Worm (Caenorhabditis elegans) whole organism, young adult: ENCODE data around the gene F59B1.4.

Experiments
- B0261.1 ChIP-seq: sonication (generic microtip); optimal IDR thresholded peaks from 2 replicates; lab custom pipeline; 2016; ENCODE audit warnings: mild to moderate bottlenecking, missing genetic modification characterization, moderate library complexity, missing compliant biosample characterization
- C06A6.2 ChIP-seq: fragments of 200-800 bp; sonication (Bioruptor generic); conservative IDR thresholded peaks from 2 replicates; pipeline ENCODE4 v1.3.6; 2022; ENCODE audit warnings: missing genetic modification characterization, missing compliant biosample characterization
- F39B2.1 ChIP-seq: fragments of 200-800 bp; sonication (Bioruptor generic); IDR thresholded peaks from 2 replicates; pipeline ENCODE4 v1.3.6; 2022; ENCODE audit warnings: missing genetic modification reagents, missing genetic modification characterization, missing compliant biosample characterization
- F55B11.4 ChIP-seq: sonication (generic microtip); optimal IDR thresholded peaks from 2 replicates; lab custom pipeline; 2016; ENCODE audit warnings: missing compliant biosample characterization, missing genetic modification characterization, borderline replicate concordance; ENCODE audit not compliant: insufficient read depth
- K11D2.4 ChIP-seq: fragments of 200-800 bp; sonication (Bioruptor generic); IDR thresholded peaks from 2 replicates; pipeline ENCODE4 v1.3.6; 2022; ENCODE audit warnings: missing genetic modification reagents, missing genetic modification characterization, missing compliant biosample characterization
- T26A5.8 ChIP-seq: sonication (generic microtip); optimal IDR thresholded peaks from 2 replicates; lab custom pipeline; 2016; ENCODE audit warnings: missing genetic modification characterization, missing compliant biosample characterization
- Y56A3A.18 ChIP-seq: fragments of 200-800 bp; sonication (Bioruptor generic); IDR thresholded peaks from 2 replicates; pipeline ENCODE4 v1.3.6; 2022; ENCODE audit warnings: missing genetic modification reagents, missing genetic modification characterization, missing compliant biosample characterization
- Y67H2A.10 ChIP-seq: fragments of 200-800 bp; sonication (Bioruptor generic); conservative IDR thresholded peaks from 2 replicates; pipeline ENCODE4 v1.3.6; 2022; ENCODE audit warnings: missing genetic modification reagents, missing genetic modification characterization, missing compliant biosample characterization
- ZK185.1 ChIP-seq: sonication (generic microtip); optimal IDR thresholded peaks from 2 replicates; lab custom pipeline; 2016; ENCODE audit warnings: mild to moderate bottlenecking, missing genetic modification characterization, missing compliant biosample characterization; ENCODE audit not compliant: poor library complexity, severe bottlenecking
- akir-1 ChIP-seq: fragments of 200-800 bp; sonication (Bioruptor generic); optimal IDR thresholded peaks from 2 replicates; lab custom pipeline; 2018; ENCODE audit warnings: mild to moderate bottlenecking, missing genetic modification characterization, moderate library complexity, missing compliant biosample characterization
- aptf-2 ChIP-seq: fragments of 200-800 bp; sonication (Bioruptor generic); conservative IDR thresholded peaks from 2 replicates; pipeline ENCODE4 v1.3.6; 2022; ENCODE audit warnings: missing genetic modification reagents, missing genetic modification characterization, missing compliant biosample characterization
- aptf-3 ChIP-seq: fragments of 200-800 bp; sonication (Bioruptor generic); IDR thresholded peaks from 2 replicates; pipeline ENCODE4 v1.3.6; 2022; ENCODE audit warnings: missing genetic modification characterization, missing compliant biosample characterization
- bed-2 ChIP-seq: fragments of 200-800 bp; sonication (Bioruptor generic); IDR thresholded peaks from 2 replicates; pipeline ENCODE4 v1.3.6; 2022; ENCODE audit warnings: missing genetic modification reagents, missing genetic modification characterization, missing compliant biosample characterization
- ccch-3 ChIP-seq: fragments of 200-800 bp; sonication (Bioruptor generic); optimal IDR thresholded peaks from 2 replicates; lab custom pipeline; 2018; ENCODE audit warnings: mild to moderate bottlenecking, missing genetic modification characterization, missing compliant biosample characterization
- ceh-40 ChIP-seq: fragments of 200-800 bp; sonication (Bioruptor generic); IDR thresholded peaks from 2 replicates; pipeline ENCODE4 v1.3.6; 2022; ENCODE audit warnings: missing genetic modification characterization, missing compliant biosample characterization
- dox-1 ChIP-seq: fragments of 200-800 bp; sonication (Bioruptor generic); IDR thresholded peaks from 2 replicates; pipeline ENCODE4 v1.3.6; 2022; ENCODE audit warnings: missing genetic modification reagents, missing genetic modification characterization, missing compliant biosample characterization
- efl-1 ChIP-seq: fragments of 150-350 bp; optimal IDR thresholded peaks from 2 replicates; lab custom pipeline; 2014; ENCODE audit warnings: missing biosample characterization, missing genetic modification reagents, missing genetic modification characterization
- egrh-3 ChIP-seq: fragments of 200-800 bp; sonication (Bioruptor generic); IDR thresholded peaks from 2 replicates; pipeline ENCODE4 v1.3.6; 2022; ENCODE audit warnings: missing genetic modification reagents, missing genetic modification characterization, missing compliant biosample characterization
- ekl-4 ChIP-seq: fragments of 200-800 bp; sonication (Bioruptor generic); IDR thresholded peaks from 2 replicates; pipeline ENCODE4 v1.3.6; 2022; ENCODE audit warnings: missing genetic modification reagents, missing genetic modification characterization, missing compliant biosample characterization
- fkh-3 ChIP-seq: sonication (generic microtip); optimal IDR thresholded peaks from 2 replicates; lab custom pipeline; 2016; ENCODE audit warnings: mild to moderate bottlenecking, missing genetic modification characterization, missing compliant biosample characterization
- him-1 ChIP-seq: sonication (generic microtip); optimal IDR thresholded peaks from 2 replicates; lab custom pipeline; 2016; ENCODE audit warnings: missing genotype, missing genetic modification reagents, missing genetic modification characterization, missing compliant biosample characterization
- hlh-26 ChIP-seq: fragments of 200-800 bp; sonication (Bioruptor generic); conservative IDR thresholded peaks from 2 replicates; pipeline ENCODE4 v1.3.6; 2022; ENCODE audit warnings: missing genetic modification reagents, missing genetic modification characterization, missing compliant biosample characterization
- hmg-20 ChIP-seq: fragments of 200-800 bp; sonication (Bioruptor generic); IDR thresholded peaks from 2 replicates; pipeline ENCODE4 v1.3.6; 2022; ENCODE audit warnings: missing genetic modification reagents, missing genetic modification characterization, missing compliant biosample characterization
- hrde-1 ChIP-seq: sonication (generic microtip); optimal IDR thresholded peaks from 2 replicates; lab custom pipeline; 2016; ENCODE audit warnings: missing genetic modification characterization, mild to moderate bottlenecking, missing compliant biosample characterization, moderate library complexity, missing genotype, missing genetic modification reagents, borderline replicate concordance
- lag-1 ChIP-seq: fragments of 200-800 bp; sonication (Bioruptor generic); IDR thresholded peaks from 2 replicates; pipeline ENCODE4 v1.3.6; 2022; ENCODE audit warnings: missing genetic modification reagents, missing genetic modification characterization, missing compliant biosample characterization
- let-526 ChIP-seq: fragments of 200-800 bp; sonication (Bioruptor generic); IDR thresholded peaks from 2 replicates; pipeline ENCODE4 v1.3.6; 2022; ENCODE audit warnings: missing genetic modification reagents, missing genetic modification characterization, missing compliant biosample characterization
- lin-26 ChIP-seq: fragments of 200-800 bp; sonication (Bioruptor generic); IDR thresholded peaks from 2 replicates; pipeline ENCODE4 v1.3.6; 2022; ENCODE audit warnings: missing genetic modification reagents, missing genetic modification characterization, missing compliant biosample characterization
- lin-54 ChIP-seq: fragments of 200-800 bp; sonication (Bioruptor generic); optimal IDR thresholded peaks from 2 replicates; lab custom pipeline; 2018; ENCODE audit warnings: mild to moderate bottlenecking, missing genetic modification characterization, missing compliant biosample characterization
- lir-1 ChIP-seq: fragments of 200-800 bp; sonication (Bioruptor generic); conservative IDR thresholded peaks from 2 replicates; pipeline ENCODE4 v1.3.6; 2022; ENCODE audit warnings: missing genetic modification reagents, missing genetic modification characterization, missing compliant biosample characterization
- mel-28 ChIP-seq: sonication (generic microtip); optimal IDR thresholded peaks from 2 replicates; lab custom pipeline; 2016; ENCODE audit warnings: borderline replicate concordance, mild to moderate bottlenecking, missing genetic modification characterization, missing compliant biosample characterization
- mes-4 ChIP-seq: sonication (generic microtip); optimal IDR thresholded peaks from 2 replicates; lab custom pipeline; 2016; ENCODE audit warnings: missing genotype, missing genetic modification characterization, missing compliant biosample characterization
- nfya-1 ChIP-seq: sonication (generic microtip); optimal IDR thresholded peaks from 2 replicates; lab custom pipeline; 2017; ENCODE audit warnings: antibody characterized with exemption, missing compliant biosample characterization, missing genetic modification characterization, borderline replicate concordance; ENCODE audit not compliant: insufficient read depth
- nfya-2 ChIP-seq: fragments of 200-800 bp; sonication (Bioruptor generic); IDR thresholded peaks from 2 replicates; pipeline ENCODE4 v1.3.6; 2022; ENCODE audit warnings: missing genetic modification reagents, missing genetic modification characterization, missing compliant biosample characterization
- nhr-120 ChIP-seq: fragments of 200-800 bp; sonication (Bioruptor generic); IDR thresholded peaks from 2 replicates; pipeline ENCODE4 v1.3.6; 2022; ENCODE audit warnings: missing genetic modification characterization, missing compliant biosample characterization
- nhr-27 ChIP-seq: fragments of 200-800 bp; sonication (Bioruptor generic); optimal IDR thresholded peaks from 2 replicates; lab custom pipeline; 2018; ENCODE audit warnings: mild to moderate bottlenecking, missing genetic modification characterization, moderate library complexity, missing compliant biosample characterization
- nhr-80 ChIP-seq: sonication (generic microtip); optimal IDR thresholded peaks from 2 replicates; lab custom pipeline; 2016; ENCODE audit warnings: missing genetic modification characterization, missing compliant biosample characterization
- nhr-90 ChIP-seq: sonication (generic microtip); optimal IDR thresholded peaks from 2 replicates; lab custom pipeline; 2016; ENCODE audit warnings: missing genotype, mild to moderate bottlenecking, missing genetic modification characterization, missing compliant biosample characterization
- rcor-1 ChIP-seq: fragments of 200-800 bp; sonication (Bioruptor generic); IDR thresholded peaks from 2 replicates; pipeline ENCODE4 v1.3.6; 2022; ENCODE audit warnings: missing genetic modification reagents, missing genetic modification characterization, missing compliant biosample characterization
- repo-1 ChIP-seq: sonication (generic microtip); optimal IDR thresholded peaks from 2 replicates; lab custom pipeline; 2017; ENCODE audit warnings: mild to moderate bottlenecking, missing genetic modification characterization, missing compliant biosample characterization
- sea-2 ChIP-seq: fragments of 200-800 bp; sonication (Bioruptor generic); IDR thresholded peaks from 2 replicates; pipeline ENCODE4 v1.3.6; 2022; ENCODE audit warnings: missing genetic modification characterization, missing compliant biosample characterization
- snpc-4 ChIP-seq, 5 experiments: fragments of 150-350 bp in 1 of 5; sonication (generic microtip) in 4 of 5; optimal IDR thresholded peaks; 2 replicates each; lab custom pipeline; 2014 to 2018; ENCODE audit warnings: missing genetic modification characterization in 5 of 5, missing biosample characterization in 3 of 5, antibody characterized with exemption in 2 of 5, mild to moderate bottlenecking in 2 of 5, missing compliant biosample characterization in 2 of 5, missing genotype in 2 of 5, moderate library complexity in 2 of 5, missing genetic modification reagents in 1 of 5
- sptf-2 ChIP-seq: fragments of 200-800 bp; sonication (Bioruptor generic); optimal IDR thresholded peaks from 2 replicates; lab custom pipeline; 2018; ENCODE audit warnings: mild to moderate bottlenecking, missing genetic modification characterization, missing compliant biosample characterization
- tlf-1 ChIP-seq: fragments of 200-800 bp; sonication (Bioruptor generic); optimal IDR thresholded peaks from 2 replicates; lab custom pipeline; 2018; ENCODE audit warnings: mild to moderate bottlenecking, missing genetic modification characterization, missing compliant biosample characterization
- zim-3 ChIP-seq: sonication (generic microtip); optimal IDR thresholded peaks from 2 replicates; lab custom pipeline; 2017; ENCODE audit warnings: mild to moderate bottlenecking, missing genetic modification characterization, moderate library complexity, missing compliant biosample characterization
- ztf-18 ChIP-seq: sonication (generic microtip); optimal IDR thresholded peaks from 2 replicates; lab custom pipeline; 2016; ENCODE audit warnings: missing genotype, mild to moderate bottlenecking, missing genetic modification characterization, missing compliant biosample characterization
- ztf-22 ChIP-seq: fragments of 200-800 bp; sonication (Bioruptor generic); optimal IDR thresholded peaks from 2 replicates; lab custom pipeline; 2018; ENCODE audit warnings: mild to moderate bottlenecking, missing genetic modification characterization, moderate library complexity, missing compliant biosample characterization
- ztf-25 ChIP-seq: fragments of 200-800 bp; sonication (Bioruptor generic); IDR thresholded peaks from 2 replicates; pipeline ENCODE4 v1.3.6; 2022; ENCODE audit warnings: missing genetic modification reagents, missing genetic modification characterization, missing compliant biosample characterization
- ztf-26 ChIP-seq: sonication (generic microtip); optimal IDR thresholded peaks from 2 replicates; lab custom pipeline; 2017; ENCODE audit warnings: missing genetic modification characterization, missing compliant biosample characterization
- ztf-28 ChIP-seq: fragments of 200-800 bp; sonication (Bioruptor generic); IDR thresholded peaks from 2 replicates; pipeline ENCODE4 v1.3.6; 2022; ENCODE audit warnings: missing genetic modification reagents, missing genetic modification characterization, missing compliant biosample characterization

The F59B1.4 gene

DNA sequence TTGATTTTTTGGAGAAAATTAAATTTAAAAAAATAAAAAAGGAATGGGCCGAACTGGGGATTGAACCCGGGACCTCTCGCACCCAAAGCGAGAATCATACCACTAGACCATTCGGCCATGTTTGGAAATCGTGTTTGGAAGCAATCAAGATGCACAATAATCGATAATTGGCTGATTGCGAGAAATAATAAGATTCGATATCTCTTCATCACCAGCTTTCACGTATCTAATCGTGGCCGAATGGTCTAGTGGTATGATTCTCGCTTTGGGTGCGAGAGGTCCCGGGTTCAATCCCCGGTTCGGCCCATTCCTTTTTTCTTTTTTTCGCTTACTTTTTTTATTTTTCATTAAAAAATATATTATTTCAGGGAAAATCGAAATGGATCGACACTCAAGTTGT is 44.8 kb downstream of the F59B1.4 start (continued):
- TF ChIP-seq let-526 (GFP tag; lab: Robert Waterston, UW) (no peak), nhr-120 (GFP tag; lab: Robert Waterston, UW) (no peak), nhr-80 (tag; lab: Kevin White, UChicago) (no peak), zim-3 (tag; lab: Kevin White, UChicago) (no peak), sptf-2 (GFP tag; lab: Kevin White, UChicago) (no peak), tlf-1 (GFP tag; lab: Kevin White, UChicago) (no peak), mes-4 (no peak), fkh-3 (tag; lab: Kevin White, UChicago) (no peak), ekl-4 (GFP tag; lab: Robert Waterston, UW) (no peak), lag-1 (GFP tag; lab: Robert Waterston, UW) (no peak), snpc-4 (GFP tag; optimal IDR thresholded peaks at IDR 0.05; lab: Kevin White, UChicago) (peak; percentile 0), snpc-4 (tag; optimal IDR thresholded peaks at IDR 0.05; lab: Kevin White, UChicago) (peak in 2 of 4 experiments; percentile 4 to 14), repo-1 (tag; lab: Kevin White, UChicago) (no peak), mel-28 (tag; lab: Kevin White, UChicago) (no peak), nhr-27 (tag; lab: Kevin White, UChicago) (no peak), B0261.1 (tag; lab: Kevin White, UChicago) (peak; percentile 65), sea-2 (GFP tag; lab: Robert Waterston, UW) (no peak), nfya-1 (tag; lab: Kevin White, UChicago) (no peak), ZK185.1 (tag; lab: Kevin White, UChicago) (no peak), hrde-1 (tag; lab: Kevin White, UChicago) (no peak), nfya-2 (GFP tag; lab: Robert Waterston, UW) (0 out of 2 replicates have a peak, but pooled peaks have one; percentile 25), T26A5.8 (tag; lab: Kevin White, UChicago) (no peak), egrh-3 (no peak), rcor-1 (GFP tag; lab: Robert Waterston, UW) (peak; percentile 45), lin-26 (GFP tag; lab: Robert Waterston, UW) (peak; percentile 79), C06A6.2 (no peak), efl-1 (GFP tag; lab: Kevin White, UChicago) (no peak), Y67H2A.10 (no peak), him-1 (no peak), ccch-3 (GFP tag; lab: Kevin White, UChicago) (no peak), ztf-22 (no peak), akir-1 (GFP tag; lab: Kevin White, UChicago) (no peak), ztf-26 (tag; lab: Kevin White, UChicago) (no peak), aptf-2 (GFP tag; lab: Robert Waterston, UW) (no peak), ztf-18 (tag; lab: Kevin White, UChicago) (no peak), hlh-26 (no peak), ztf-25 (GFP tag; lab: Robert Waterston, UW) (no peak), F39B2.1 (no peak), nhr-90 (tag; lab: Kevin White, UChicago) (no peak), Y56A3A.18 (GFP tag; lab: Robert Waterston, UW) (no peak), ztf-28 (GFP tag; lab: Robert Waterston, UW) (no peak), lin-54 (GFP tag; lab: Kevin White, UChicago) (peak; percentile 36), hmg-20 (GFP tag; lab: Robert Waterston, UW) (no peak), ceh-40 (GFP tag; lab: Robert Waterston, UW) (no peak), F55B11.4 (no peak), K11D2.4 (no peak), dox-1 (no peak), lir-1 (GFP tag; lab: Robert Waterston, UW) (no peak), bed-2 (GFP tag; lab: Robert Waterston, UW) (no peak), aptf-3 (GFP tag; lab: Robert Waterston, UW) (0 out of 2 replicates have a peak, but pooled peaks have one; percentile 21)
